Fruit fly (Drosophila melanogaster): Measurements from ENCODE around the gene Swip-1.

dm6 chr2L:19002468-19002867, 15.4 kb upstream of the Swip-1 start:
- TF ChIP-seq rn (GFP tag; IDR thresholded peaks at IDR 0.05) = no peak
- no peak for TF ChIP-seq CG34367 (tag; optimal IDR thresholded peaks at IDR 0.05)
- no peak for TF ChIP-seq CG12605 (GFP tag; IDR thresholded peaks at IDR 0.05)
- TF ChIP-seq EcR (GFP tag; optimal IDR thresholded peaks at IDR 0.05) = no peak
- TF ChIP-seq CG17806 (tag; optimal IDR thresholded peaks at IDR 0.05) = no peak
- no peak for TF ChIP-seq Pif1B (GFP tag; optimal IDR thresholded peaks at IDR 0.05)
- no peak for TF ChIP-seq CG15710 (tag; optimal IDR thresholded peaks at IDR 0.05)
- no peak for TF ChIP-seq CG32121 (GFP tag; IDR thresholded peaks at IDR 0.05)
- TF ChIP-seq fd96Ca (GFP tag; IDR thresholded peaks at IDR 0.05) = no peak
- no peak for TF ChIP-seq CG9948 (tag; optimal IDR thresholded peaks at IDR 0.05)
- TF ChIP-seq gl (tag; optimal IDR thresholded peaks at IDR 0.05) = no peak
- no peak for TF ChIP-seq CG10348 (GFP tag; IDR thresholded peaks at IDR 0.05)
- no peak for TF ChIP-seq CG8159 (tag; optimal IDR thresholded peaks at IDR 0.05)
- TF ChIP-seq CG4496 (GFP tag; IDR thresholded peaks at IDR 0.05) = no peak
